Fruit fly (Drosophila melanogaster) whole organism, embryonic: ENCODE results near the gene nol.

Source experiments
- Bteb2 ChIP-seq: fragments of 200-800 bp; sonication (Bioruptor generic); optimal IDR thresholded peaks from 2 replicates; lab custom pipeline; 2016; ENCODE audit warnings: missing biosample characterization, missing genetic modification characterization
- CG10959 ChIP-seq: fragments of 200-800 bp; sonication (Bioruptor generic); IDR thresholded peaks from 2 replicates; pipeline ENCODE4 v1.3.6; 2022; ENCODE audit warnings: missing biosample characterization, missing genetic modification characterization
- CG12104 ChIP-seq: fragments of 200-800 bp; sonication (Bioruptor generic); optimal IDR thresholded peaks from 3 replicates; lab custom pipeline; 2016; ENCODE audit warnings: missing biosample characterization, missing genetic modification characterization
- CG12155 ChIP-seq: fragments of 200-800 bp; sonication (Bioruptor generic); optimal IDR thresholded peaks from 3 replicates; lab custom pipeline; 2016; ENCODE audit warnings: missing biosample characterization, missing genetic modification characterization
- CG12299 ChIP-seq: fragments of 200-800 bp; sonication (Bioruptor generic); optimal IDR thresholded peaks from 2 replicates; lab custom pipeline; 2018; ENCODE audit warnings: missing biosample characterization, mild to moderate bottlenecking, missing genetic modification characterization
- CG13287 ChIP-seq: fragments of 200-800 bp; sonication (Bioruptor generic); IDR thresholded peaks from 2 replicates; pipeline ENCODE4 v1.3.6; 2022; ENCODE audit warnings: missing biosample characterization, missing genetic modification characterization; ENCODE audit not compliant: partially characterized antibody
- CG14710 ChIP-seq: fragments of 200-800 bp; sonication (Bioruptor generic); optimal IDR thresholded peaks from 3 replicates; lab custom pipeline; 2019; ENCODE audit warnings: missing biosample characterization, mild to moderate bottlenecking, missing genetic modification characterization, moderate library complexity
- CG14965 ChIP-seq: fragments of 200-800 bp; sonication (Bioruptor generic); optimal IDR thresholded peaks from 2 replicates; lab custom pipeline; 2016; ENCODE audit warnings: missing biosample characterization, missing genetic modification characterization, borderline replicate concordance
- CG15269 ChIP-seq: fragments of 200-800 bp; sonication (Bioruptor generic); optimal IDR thresholded peaks from 2 replicates; lab custom pipeline; 2018; ENCODE audit warnings: missing biosample characterization, mild to moderate bottlenecking, missing genetic modification characterization, moderate library complexity
- CG16813 ChIP-seq: fragments of 200-800 bp; sonication (Bioruptor generic); IDR thresholded peaks from 3 replicates; pipeline ENCODE4 v1.3.6; 2022; ENCODE audit warnings: missing biosample characterization, missing genetic modification characterization; ENCODE audit not compliant: partially characterized antibody
- CG17385 ChIP-seq: fragments of 200-800 bp; sonication (Bioruptor generic); optimal IDR thresholded peaks from 3 replicates; lab custom pipeline; 2018; ENCODE audit warnings: missing biosample characterization, mild to moderate bottlenecking, missing genetic modification characterization
- CG34224 ChIP-seq: fragments of 200-800 bp; sonication (Bioruptor generic); IDR thresholded peaks from 3 replicates; pipeline ENCODE4 v1.3.6; 2022; ENCODE audit warnings: missing biosample characterization, missing genetic modification characterization; ENCODE audit not compliant: partially characterized antibody
- CG4328 ChIP-seq: fragments of 200-800 bp; sonication (Bioruptor generic); optimal IDR thresholded peaks from 3 replicates; lab custom pipeline; 2017; ENCODE audit warnings: missing biosample characterization, missing genetic modification reagents, missing genetic modification characterization
- CG6272 ChIP-seq: fragments of 200-800 bp; sonication (Bioruptor generic); IDR thresholded peaks from 2 replicates; pipeline ENCODE4 v1.3.6; 2022; ENCODE audit warnings: missing biosample characterization, missing genetic modification characterization
- CG7745 ChIP-seq: fragments of 200-800 bp; sonication (Bioruptor generic); optimal IDR thresholded peaks from 2 replicates; lab custom pipeline; 2018; ENCODE audit warnings: missing biosample characterization, mild to moderate bottlenecking, missing genetic modification characterization, moderate library complexity
- CG8281 ChIP-seq: fragments of 200-800 bp; sonication (Bioruptor generic); optimal IDR thresholded peaks from 2 replicates; lab custom pipeline; 2018; ENCODE audit warnings: missing biosample characterization, mild to moderate bottlenecking, missing genetic modification characterization, moderate library complexity
- CG9876 ChIP-seq: fragments of 200-800 bp; sonication (Bioruptor generic); optimal IDR thresholded peaks from 2 replicates; lab custom pipeline; 2016; ENCODE audit warnings: missing biosample characterization, missing genetic modification characterization
- CHES-1-like ChIP-seq: fragments of 200-800 bp; sonication (Bioruptor generic); optimal IDR thresholded peaks from 2 replicates; lab custom pipeline; 2016; ENCODE audit warnings: missing biosample characterization, missing genetic modification characterization
- CkIIα-i1 ChIP-seq: fragments of 200-800 bp; sonication (Bioruptor generic); IDR thresholded peaks from 2 replicates; pipeline ENCODE4 v1.3.6; 2022; ENCODE audit warnings: missing biosample characterization, missing genetic modification characterization
- CoRest ChIP-seq: fragments of 200-800 bp; sonication (Bioruptor generic); optimal IDR thresholded peaks from 3 replicates; lab custom pipeline; 2018; ENCODE audit warnings: missing biosample characterization, mild to moderate bottlenecking, missing genetic modification characterization, moderate library complexity
- Dref ChIP-seq: fragments of 200-800 bp; sonication (Bioruptor generic); IDR thresholded peaks from 2 replicates; pipeline ENCODE4 v1.3.6; 2022; ENCODE audit warnings: missing biosample characterization, missing genetic modification characterization
- Elba2 ChIP-seq: fragments of 200-800 bp; sonication (Bioruptor generic); optimal IDR thresholded peaks from 3 replicates; lab custom pipeline; 2016; ENCODE audit warnings: missing biosample characterization, missing genetic modification characterization
- Hand ChIP-seq: fragments of 200-800 bp; sonication (Bioruptor generic); optimal IDR thresholded peaks from 2 replicates; lab custom pipeline; 2017; ENCODE audit warnings: mild to moderate bottlenecking, missing biosample characterization, missing genetic modification reagents, missing genetic modification characterization
- MESR4 ChIP-seq: fragments of 200-800 bp; sonication (Bioruptor generic); optimal IDR thresholded peaks from 2 replicates; lab custom pipeline; 2018; ENCODE audit warnings: missing biosample characterization, mild to moderate bottlenecking, missing genetic modification characterization, moderate library complexity
- Med ChIP-seq: fragments of 200-800 bp; sonication (Bioruptor generic); peaks from one replicate; lab custom pipeline; 2016; ENCODE audit warnings: missing biosample characterization, missing genetic modification characterization, mild to moderate bottlenecking, inconsistent platforms, moderate library complexity
- Spps ChIP-seq: fragments of 200-800 bp; sonication (Bioruptor generic); optimal IDR thresholded peaks from 2 replicates; lab custom pipeline; 2018; ENCODE audit warnings: missing biosample characterization, mild to moderate bottlenecking, missing genetic modification characterization
- Sry-β ChIP-seq: fragments of 200-800 bp; sonication (Bioruptor generic); optimal IDR thresholded peaks from 2 replicates; lab custom pipeline; 2018; ENCODE audit warnings: missing biosample characterization, mild to moderate bottlenecking, missing genetic modification characterization, moderate library complexity
- Taf1 ChIP-seq: fragments of 200-800 bp; sonication (Bioruptor generic); IDR thresholded peaks from 2 replicates; pipeline ENCODE4 v1.3.6; 2022; ENCODE audit warnings: missing biosample characterization, missing genetic modification characterization
- Xrp1 ChIP-seq: fragments of 200-800 bp; sonication (Bioruptor generic); IDR thresholded peaks from 2 replicates; pipeline ENCODE4 v1.3.6; 2022; ENCODE audit warnings: missing biosample characterization, missing genetic modification characterization
- amos ChIP-seq: fragments of 200-800 bp; sonication (Bioruptor generic); IDR thresholded peaks from 2 replicates; pipeline ENCODE4 v1.3.6; 2022; ENCODE audit warnings: missing biosample characterization, missing genetic modification characterization; ENCODE audit not compliant: partially characterized antibody
- ap ChIP-seq: fragments of 200-800 bp; sonication (Bioruptor generic); IDR thresholded peaks from 2 replicates; pipeline ENCODE4 v1.3.6; 2022; ENCODE audit warnings: missing biosample characterization, missing genetic modification characterization
- caup ChIP-seq: fragments of 200-800 bp; sonication (Bioruptor generic); optimal IDR thresholded peaks from 3 replicates; lab custom pipeline; 2017; ENCODE audit warnings: missing biosample characterization, mild to moderate bottlenecking, missing genetic modification characterization, moderate library complexity; ENCODE audit not compliant: severe bottlenecking
- chinmo ChIP-seq: fragments of 200-800 bp; sonication (Bioruptor generic); IDR thresholded peaks from 4 replicates; pipeline ENCODE4 v1.3.6; 2022; ENCODE audit warnings: missing biosample characterization, missing genetic modification characterization; ENCODE audit not compliant: partially characterized antibody
- dpn ChIP-seq, 2 experiments: fragments of 200-800 bp; sonication (Bioruptor generic); optimal IDR thresholded peaks; 3 replicates each; lab custom pipeline; 2016; ENCODE audit warnings: missing biosample characterization in 2 of 2, missing genetic modification characterization in 2 of 2
- eve ChIP-seq, 2 experiments: fragments of >200 bp; optimal IDR thresholded peaks; 2 replicates each; lab custom pipeline; 2017; ENCODE audit warnings: missing biosample characterization in 2 of 2, missing genetic modification characterization in 2 of 2
- hbn ChIP-seq: fragments of 200-800 bp; sonication (Bioruptor generic); IDR thresholded peaks from 2 replicates; pipeline ENCODE4 v1.3.6; 2022; ENCODE audit warnings: missing biosample characterization, missing genetic modification characterization; ENCODE audit not compliant: partially characterized antibody
- hth ChIP-seq: fragments of >200 bp; optimal IDR thresholded peaks from 2 replicates; lab custom pipeline; 2017; ENCODE audit warnings: inconsistent platforms
- insv ChIP-seq, 2 experiments: fragments of 200-800 bp; sonication (Bioruptor generic); optimal IDR thresholded peaks; 3 replicates each; lab custom pipeline; 2016 to 2018; ENCODE audit warnings: missing biosample characterization in 2 of 2, missing genetic modification characterization in 2 of 2
- lbe ChIP-seq: fragments of 200-800 bp; sonication (Bioruptor generic); optimal IDR thresholded peaks from 2 replicates; lab custom pipeline; 2016; ENCODE audit warnings: missing biosample characterization, mild to moderate bottlenecking, missing genetic modification characterization
- lov ChIP-seq, 2 experiments: fragments of 200-800 bp in 1 of 2; fragments of >200 bp in 1 of 2; sonication (Bioruptor generic) in 1 of 2; IDR thresholded peaks in 1 of 2; optimal IDR thresholded peaks in 1 of 2; 2 replicates in 1 of 2; 3 replicates in 1 of 2; pipeline versions ENCODE4 v1.3.6 to Lab custom; 2017 to 2022; ENCODE audit warnings: missing biosample characterization in 1 of 2, missing genetic modification characterization in 1 of 2
- org-1 ChIP-seq: fragments of 200-800 bp; sonication (Bioruptor generic); optimal IDR thresholded peaks from 2 replicates; lab custom pipeline; 2017; ENCODE audit warnings: missing biosample characterization, missing genetic modification characterization
- peb ChIP-seq: fragments of 200-800 bp; sonication (Bioruptor generic); IDR thresholded peaks from 2 replicates; pipeline ENCODE4 v1.3.6; 2022; ENCODE audit warnings: missing biosample characterization, missing genetic modification characterization
- pita ChIP-seq: fragments of 200-800 bp; sonication (Bioruptor generic); optimal IDR thresholded peaks from 2 replicates; lab custom pipeline; 2017; ENCODE audit warnings: missing biosample characterization, mild to moderate bottlenecking, missing genetic modification characterization
- repo ChIP-seq: fragments of 200-800 bp; sonication (Bioruptor generic); optimal IDR thresholded peaks from 2 replicates; lab custom pipeline; 2016; ENCODE audit warnings: missing biosample characterization, missing genetic modification characterization
- seq ChIP-seq: fragments of 200-800 bp; sonication (Bioruptor generic); IDR thresholded peaks from 2 replicates; pipeline ENCODE4 v1.3.6; 2022; ENCODE audit warnings: missing biosample characterization, missing genetic modification characterization
- sna ChIP-seq: fragments of 200-800 bp; sonication (Bioruptor generic); IDR thresholded peaks from 2 replicates; pipeline ENCODE4 v1.3.6; 2022; ENCODE audit warnings: missing biosample characterization, missing genetic modification characterization; ENCODE audit not compliant: partially characterized antibody
- unc-4 ChIP-seq: fragments of 200-800 bp; sonication (Bioruptor generic); IDR thresholded peaks from 2 replicates; pipeline ENCODE4 v1.3.6; 2022; ENCODE audit warnings: missing biosample characterization, missing genetic modification characterization; ENCODE audit not compliant: partially characterized antibody

The nol gene

DNA sequence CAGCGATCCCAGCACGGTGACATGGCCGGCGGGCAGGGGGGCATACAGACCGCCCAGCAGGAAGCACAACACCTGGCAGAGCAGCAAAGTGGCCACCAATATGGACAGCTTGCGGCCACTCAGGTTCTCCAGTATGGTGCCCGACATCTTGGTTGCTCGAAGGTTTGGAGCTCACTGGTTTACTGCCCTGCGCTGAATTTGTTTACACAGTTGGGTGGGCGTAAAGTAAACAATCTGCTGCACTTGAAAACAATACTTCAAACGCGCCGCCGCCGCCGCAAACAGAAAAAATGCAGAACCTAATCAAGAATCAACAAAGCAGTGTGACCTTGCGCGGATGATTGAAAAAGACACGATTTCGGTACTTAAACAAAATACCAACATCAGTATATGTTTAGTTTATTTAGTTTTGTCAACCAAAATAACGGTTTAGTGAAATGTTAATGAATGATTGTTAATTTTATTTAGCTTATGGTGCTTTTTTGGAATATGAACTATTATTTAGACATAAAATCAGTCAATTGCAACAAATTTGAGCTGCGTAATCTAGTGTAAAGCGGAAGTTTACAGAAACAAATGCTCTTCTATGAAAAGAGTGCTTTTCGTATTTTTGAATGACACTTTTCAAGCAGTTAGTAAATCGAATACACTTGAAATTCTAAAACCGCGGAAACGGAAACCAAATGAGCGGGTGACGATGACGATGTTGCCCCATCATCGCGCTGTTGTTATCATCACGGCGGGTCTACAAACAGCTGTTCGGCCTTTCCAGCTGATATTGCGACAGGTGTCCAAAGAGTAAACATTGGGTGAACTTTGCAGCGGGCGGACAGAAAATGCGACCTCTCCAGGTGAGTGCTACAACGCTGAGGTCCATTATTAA, 38.9 kb downstream of the nol start, which contains the start of the genes wls and Adck5 (continued):
- no peak for TF ChIP-seq Taf1
- TF ChIP-seq MESR4 (GFP tag; lab: Kevin White, UChicago): peak; percentile 59
- TF ChIP-seq CG14965 (GFP tag; lab: Kevin White, UChicago): no peak
- peak; percentile 25 for TF ChIP-seq org-1 (GFP tag; lab: Kevin White, UChicago)
- no peak for TF ChIP-seq CG6272 (GFP tag; lab: Robert Waterston, UW)
- no peak for TF ChIP-seq Spps (tag; lab: Kevin White, UChicago)
- peak; percentile 83 for TF ChIP-seq caup (GFP tag; lab: Kevin White, UChicago)
- no peak for TF ChIP-seq hth
- TF ChIP-seq lov (optimal IDR thresholded peaks at IDR 0.05; lab: Kevin White, UChicago): no peak
- TF ChIP-seq lov (GFP tag; IDR thresholded peaks at IDR 0.05; lab: Robert Waterston, UW): peak; percentile 46; the same call in 1 of the 3 replicates
- TF ChIP-seq unc-4 (GFP tag; lab: Robert Waterston, UW): no peak
- TF ChIP-seq CG14710 (tag; lab: Kevin White, UChicago): peak; percentile 81
- TF ChIP-seq CG8281 (tag; lab: Kevin White, UChicago): peak; percentile 15
- TF ChIP-seq CG12299 (tag; lab: Kevin White, UChicago): peak; percentile 46
- no peak for TF ChIP-seq Sry-β (GFP tag; lab: Kevin White, UChicago)
- peak; percentile 44 for TF ChIP-seq Bteb2 (GFP tag; lab: Kevin White, UChicago)
- no peak for TF ChIP-seq peb (GFP tag; lab: Robert Waterston, UW)
- TF ChIP-seq seq: no peak
- TF ChIP-seq CG15269: no peak
- TF ChIP-seq chinmo (GFP tag; lab: Robert Waterston, UW): 0 out of 4 replicates have a peak, but pooled peaks have one; percentile 40
- TF ChIP-seq sna: peak; percentile 31; the same call in 1 of the 2 replicates
- TF ChIP-seq Hand (GFP tag; lab: Kevin White, UChicago): no peak
- no peak for TF ChIP-seq Elba2 (GFP tag; lab: Kevin White, UChicago)
- no peak for TF ChIP-seq repo
- no peak for TF ChIP-seq ap
- peak; percentile 56 for TF ChIP-seq CG17385 (GFP tag; lab: Kevin White, UChicago)
- peak; percentile 36 for TF ChIP-seq lbe (GFP tag; lab: Kevin White, UChicago)
- TF ChIP-seq Dref (GFP tag; lab: Robert Waterston, UW): no peak
- peak; percentile 93 for TF ChIP-seq Med
- TF ChIP-seq CG9876 (GFP tag; lab: Kevin White, UChicago): no peak
- no peak for TF ChIP-seq eve (GFP tag; optimal IDR thresholded peaks at IDR 0.05; lab: Kevin White, UChicago)
- peak; percentile 12; the same call in 1 of the 2 replicates for TF ChIP-seq CG13287 (GFP tag; lab: Robert Waterston, UW)
- TF ChIP-seq hbn (GFP tag; lab: Robert Waterston, UW): 0 out of 2 replicates have a peak, but pooled peaks have one; percentile 27
- TF ChIP-seq dpn (GFP tag; optimal IDR thresholded peaks at IDR 0.05; lab: Kevin White, UChicago): peak; percentile 9 to 57
- no peak for TF ChIP-seq pita
- no peak for TF ChIP-seq Xrp1
- 0 out of 3 replicates have a peak, but pooled peaks have one; percentile 23 for TF ChIP-seq CG34224
- no peak for TF ChIP-seq CG10959 (GFP tag; lab: Robert Waterston, UW)
- TF ChIP-seq CG4328 (GFP tag; lab: Kevin White, UChicago): peak; percentile 46
- TF ChIP-seq insv (GFP tag; optimal IDR thresholded peaks at IDR 0.05; lab: Kevin White, UChicago): peak in 1 of 2 experiments; percentile 70
- peak; percentile 60 for TF ChIP-seq CoRest (tag; lab: Kevin White, UChicago)
- no peak for TF ChIP-seq CkIIα-i1 (GFP tag; lab: Robert Waterston, UW)
- no peak for TF ChIP-seq CG12155 (GFP tag; lab: Kevin White, UChicago)
- no peak for TF ChIP-seq CG16813 (GFP tag; lab: Robert Waterston, UW)
- TF ChIP-seq CG7745 (tag; lab: Kevin White, UChicago): no peak
- peak; percentile 9 for TF ChIP-seq CG12104 (GFP tag; lab: Kevin White, UChicago)
- peak; percentile 54 for TF ChIP-seq CHES-1-like (GFP tag; lab: Kevin White, UChicago)
- TF ChIP-seq amos (GFP tag; lab: Robert Waterston, UW): no peak
